Fruit fly (Drosophila melanogaster) Kc167 (cell line): ENCODE results near the gene CG14292.

Experiments used
- Myc ChIP-seq: fragments of >200 bp; optimal IDR thresholded peaks from 2 replicates; lab custom pipeline; 2017; ENCODE audit warnings: missing external identifiers
- Sin3A ChIP-seq: fragments of >200 bp; optimal IDR thresholded peaks from 2 replicates; lab custom pipeline; 2018; ENCODE audit warnings: missing external identifiers
- h ChIP-seq: fragments of >200 bp; optimal IDR thresholded peaks from 3 replicates; lab custom pipeline; 2018; ENCODE audit warnings: missing external identifiers
- insv ChIP-seq: fragments of >200 bp; optimal IDR thresholded peaks from 3 replicates; lab custom pipeline; 2018; ENCODE audit warnings: missing external identifiers
- psq ChIP-seq: fragments of >200 bp; optimal IDR thresholded peaks from 2 replicates; lab custom pipeline; 2017; ENCODE audit warnings: missing external identifiers
- ttk ChIP-seq: sonication (Bioruptor generic); optimal IDR thresholded peaks from 2 replicates; lab custom pipeline; 2017; ENCODE audit warnings: missing external identifiers

Gene CG14292

DNA sequence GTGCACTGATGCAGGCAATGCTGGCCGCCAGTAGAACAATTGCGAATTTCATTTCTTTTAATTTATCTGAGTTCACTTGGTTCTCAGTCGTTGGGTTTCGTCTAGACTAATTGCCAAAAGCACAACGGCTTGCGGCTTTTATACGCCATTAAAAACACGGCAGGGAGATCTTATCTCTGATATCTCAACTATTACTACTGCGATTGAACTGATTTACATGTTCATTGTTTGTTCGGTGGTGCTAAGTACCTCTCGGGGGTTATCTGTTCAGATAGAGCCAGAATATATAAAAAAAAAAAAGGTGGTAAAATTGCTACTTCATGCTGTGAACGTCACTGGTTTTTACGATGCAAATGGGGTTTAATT is at the start of gene CG14292:
Gene CG14292, minus strand, starts transcription at position 101 of the 366 bp plus-strand sequence.
- TF ChIP-seq Sin3A, result no peak
- TF ChIP-seq h (lab: Kevin White, UChicago), result no peak
- TF ChIP-seq ttk (lab: Kevin White, UChicago), result no peak
- TF ChIP-seq insv, result no peak
- no peak for TF ChIP-seq psq (lab: Kevin White, UChicago)
- TF ChIP-seq Myc (lab: Kevin White, UChicago), result no peak

DNA sequence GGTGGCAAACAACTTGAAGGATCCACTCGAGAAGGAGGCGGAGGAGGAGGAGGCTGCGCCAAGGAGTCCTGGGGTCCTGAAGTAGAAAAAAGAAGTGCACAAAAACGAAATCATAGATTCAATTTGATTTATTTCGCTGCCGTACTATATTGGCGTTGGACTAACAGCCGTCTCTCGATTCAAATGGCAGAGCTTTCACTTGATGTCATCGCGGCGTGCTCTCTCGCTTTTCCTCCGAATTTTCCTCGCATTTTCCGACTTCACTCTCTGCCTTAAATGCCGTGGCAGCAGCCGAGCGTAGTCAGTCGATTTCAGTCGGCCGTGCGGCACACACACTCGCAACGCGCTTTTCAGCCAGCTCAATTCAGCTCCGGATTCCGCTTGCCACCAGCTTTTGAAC is 44.4 kb upstream of the CG14292 start, which contains the start of gene CG43732:
Gene CG43732, plus strand, starts transcription at position 301 of the 400 bp plus-strand sequence.
- TF ChIP-seq Sin3A (no peak), Myc (lab: Kevin White, UChicago) (no peak), ttk (lab: Kevin White, UChicago) (no peak), psq (lab: Kevin White, UChicago) (no peak), insv (no peak), h (lab: Kevin White, UChicago) (no peak)

DNA sequence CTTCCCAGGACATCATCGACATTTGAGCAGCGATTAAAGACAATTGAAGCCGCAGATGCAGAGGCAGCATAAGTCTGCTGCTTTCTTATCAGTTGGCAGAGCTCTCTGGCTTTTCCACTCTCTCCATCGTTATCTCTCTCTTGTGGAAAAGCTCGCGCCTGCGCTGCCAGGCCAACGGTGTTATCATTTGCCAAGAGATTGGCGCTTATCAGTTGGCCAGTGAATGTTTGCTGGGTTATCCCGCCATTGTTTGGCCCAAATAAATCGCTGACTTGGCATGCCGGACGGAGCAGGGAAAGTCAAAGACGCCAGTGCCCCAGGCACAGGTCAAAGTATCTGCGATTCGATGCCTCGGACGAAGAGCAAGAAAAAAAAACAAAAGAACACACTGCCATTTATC is 43.7 kb upstream of the CG14292 start:
- no peak for TF ChIP-seq h (lab: Kevin White, UChicago)

DNA sequence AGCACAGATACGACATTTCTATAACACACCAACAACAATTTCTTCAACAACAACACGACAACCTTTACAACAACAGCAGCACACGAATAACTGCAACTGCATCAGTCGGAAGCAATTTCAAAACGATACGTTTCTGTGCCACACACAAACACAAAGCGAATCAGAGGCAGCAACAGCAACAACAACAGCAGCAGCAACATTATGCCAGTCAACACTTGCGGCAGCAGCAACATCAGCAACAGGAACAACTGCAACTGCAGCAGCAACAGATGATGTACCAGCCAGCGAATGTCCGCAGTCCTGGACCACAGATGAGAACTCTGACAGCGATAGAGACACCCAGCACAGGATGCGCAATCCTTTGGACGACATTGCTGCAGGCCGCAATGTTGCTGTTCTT is 41.9 kb upstream of the CG14292 start:
- TF ChIP-seq ttk (lab: Kevin White, UChicago), result no peak
- TF ChIP-seq h (lab: Kevin White, UChicago), result no peak
- TF ChIP-seq Sin3A, result no peak
- TF ChIP-seq psq (lab: Kevin White, UChicago), result no peak
- TF ChIP-seq insv, result no peak
- no peak for TF ChIP-seq Myc (lab: Kevin White, UChicago)

DNA sequence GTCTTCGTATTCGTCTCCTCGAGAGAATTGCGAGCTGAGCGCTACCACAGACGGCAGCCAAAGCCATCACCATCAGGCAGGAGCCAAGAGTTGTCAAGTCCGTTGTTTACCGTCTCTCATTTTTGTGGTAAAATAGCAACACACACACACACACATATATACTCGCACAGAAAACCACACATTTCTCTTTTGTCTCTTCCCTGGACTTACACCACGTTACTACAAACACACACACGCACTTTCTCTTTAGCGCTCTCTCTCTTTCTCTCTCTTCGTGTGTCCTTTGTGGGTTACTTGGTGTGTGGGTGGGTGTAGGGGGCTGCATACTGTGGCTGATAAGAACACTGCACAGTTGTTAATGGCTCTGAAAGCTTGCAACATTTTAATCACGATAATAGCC is 26.3 kb upstream of the CG14292 start:
- TF ChIP-seq Myc (lab: Kevin White, UChicago), result no peak
- TF ChIP-seq Sin3A, result no peak
- TF ChIP-seq insv, result no peak
- no peak for TF ChIP-seq ttk (lab: Kevin White, UChicago)
- TF ChIP-seq h (lab: Kevin White, UChicago), result no peak
- no peak for TF ChIP-seq psq (lab: Kevin White, UChicago)

DNA sequence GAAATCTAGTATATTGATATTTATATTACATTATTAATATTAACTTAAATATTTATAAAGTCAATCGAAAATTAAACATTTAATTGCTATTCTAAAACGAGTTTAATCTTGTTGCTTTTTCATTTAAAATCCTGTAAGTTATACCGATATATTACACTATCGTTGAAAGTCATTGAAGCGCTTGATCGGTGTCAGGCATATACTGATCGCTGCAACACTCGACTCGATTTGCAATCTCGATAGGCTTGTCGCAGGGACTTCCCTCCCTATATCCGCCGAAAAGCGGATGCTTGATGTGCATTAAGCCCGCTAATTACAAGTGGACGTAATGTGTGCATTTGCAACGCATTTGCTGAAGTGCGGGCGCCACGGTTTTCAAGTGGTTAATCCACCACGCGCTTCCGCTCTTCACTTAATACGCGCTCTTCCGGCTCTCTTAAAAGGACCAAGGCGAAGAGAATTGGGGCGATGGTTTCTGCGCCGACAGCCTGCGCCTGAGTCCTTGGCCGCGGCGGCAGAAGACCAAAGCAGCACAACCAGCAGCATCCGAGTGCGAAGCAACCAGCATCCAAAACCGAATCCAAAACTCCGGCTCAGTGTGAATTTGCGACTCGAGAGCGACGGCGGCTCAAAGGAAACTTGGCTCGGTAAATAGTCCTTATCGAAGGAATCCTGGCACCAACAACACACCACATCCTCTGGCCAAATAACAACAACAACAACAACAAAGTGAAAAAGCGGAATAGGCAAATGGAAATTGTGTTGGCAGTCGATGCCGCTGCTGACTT is 23.7 kb upstream of the CG14292 start, which contains the start of gene CG42613:
Gene CG42613, plus strand, starts transcription at position 279 of the 788 bp plus-strand sequence.
- no peak for TF ChIP-seq insv
- TF ChIP-seq psq (lab: Kevin White, UChicago), result no peak
- TF ChIP-seq Myc (lab: Kevin White, UChicago), result no peak
- TF ChIP-seq Sin3A, result no peak
- TF ChIP-seq h (lab: Kevin White, UChicago), result no peak
- TF ChIP-seq ttk (lab: Kevin White, UChicago), result no peak

DNA sequence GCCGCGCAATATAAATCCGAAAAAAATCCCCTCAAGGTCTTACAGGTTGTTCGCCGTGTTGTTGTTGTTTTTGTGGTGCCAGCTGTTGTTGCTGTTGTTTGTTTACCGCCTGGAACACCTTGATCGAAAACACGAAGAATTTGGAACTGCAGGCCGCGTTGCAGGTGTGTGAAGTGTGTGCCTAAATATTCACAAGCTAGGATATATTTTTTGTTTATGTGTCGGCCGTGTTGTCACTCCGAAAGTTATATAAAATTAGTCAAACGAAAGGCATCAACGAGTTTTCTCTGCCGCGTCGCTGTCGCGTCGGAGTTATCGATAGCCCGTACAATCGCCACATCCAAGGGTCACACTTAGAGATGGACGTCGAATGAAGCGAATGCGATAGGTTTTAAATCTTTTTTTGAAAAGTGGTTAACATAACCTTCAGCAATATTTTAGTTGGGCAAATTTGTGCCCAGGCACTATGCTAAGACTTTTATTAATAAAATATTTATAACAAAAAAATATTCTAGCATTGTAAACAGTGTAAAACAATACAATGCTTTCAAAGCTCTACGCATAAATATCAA is 23.0 kb upstream of the CG14292 start, which contains the start of gene Mpc1:
Gene Mpc1, minus strand, starts transcription at position 314 of the 572 bp plus-strand sequence.
- TF ChIP-seq h (lab: Kevin White, UChicago) (no peak), Sin3A (no peak), insv (no peak), ttk (lab: Kevin White, UChicago) (no peak), psq (lab: Kevin White, UChicago) (no peak)

DNA sequence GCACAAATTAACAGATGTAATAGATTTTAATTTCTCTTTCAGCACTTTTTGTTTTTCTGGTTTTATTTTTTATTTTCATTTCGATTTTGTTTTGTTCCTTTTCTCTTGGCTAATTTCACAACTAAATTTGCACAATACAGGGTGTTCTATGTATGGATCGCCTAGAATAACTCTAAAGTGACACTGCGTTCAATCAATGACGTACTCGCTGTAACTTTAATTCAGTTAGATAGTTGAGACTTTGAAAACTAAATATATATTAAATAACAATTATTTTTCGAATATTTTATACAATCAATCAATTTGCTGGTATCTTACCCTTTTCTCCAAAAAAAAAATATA is 19.2 kb upstream of the CG14292 start:
- no peak for TF ChIP-seq Myc (lab: Kevin White, UChicago)
- TF ChIP-seq h (lab: Kevin White, UChicago), result no peak
- no peak for TF ChIP-seq ttk (lab: Kevin White, UChicago)
- TF ChIP-seq insv, result no peak
- TF ChIP-seq Sin3A, result no peak

DNA sequence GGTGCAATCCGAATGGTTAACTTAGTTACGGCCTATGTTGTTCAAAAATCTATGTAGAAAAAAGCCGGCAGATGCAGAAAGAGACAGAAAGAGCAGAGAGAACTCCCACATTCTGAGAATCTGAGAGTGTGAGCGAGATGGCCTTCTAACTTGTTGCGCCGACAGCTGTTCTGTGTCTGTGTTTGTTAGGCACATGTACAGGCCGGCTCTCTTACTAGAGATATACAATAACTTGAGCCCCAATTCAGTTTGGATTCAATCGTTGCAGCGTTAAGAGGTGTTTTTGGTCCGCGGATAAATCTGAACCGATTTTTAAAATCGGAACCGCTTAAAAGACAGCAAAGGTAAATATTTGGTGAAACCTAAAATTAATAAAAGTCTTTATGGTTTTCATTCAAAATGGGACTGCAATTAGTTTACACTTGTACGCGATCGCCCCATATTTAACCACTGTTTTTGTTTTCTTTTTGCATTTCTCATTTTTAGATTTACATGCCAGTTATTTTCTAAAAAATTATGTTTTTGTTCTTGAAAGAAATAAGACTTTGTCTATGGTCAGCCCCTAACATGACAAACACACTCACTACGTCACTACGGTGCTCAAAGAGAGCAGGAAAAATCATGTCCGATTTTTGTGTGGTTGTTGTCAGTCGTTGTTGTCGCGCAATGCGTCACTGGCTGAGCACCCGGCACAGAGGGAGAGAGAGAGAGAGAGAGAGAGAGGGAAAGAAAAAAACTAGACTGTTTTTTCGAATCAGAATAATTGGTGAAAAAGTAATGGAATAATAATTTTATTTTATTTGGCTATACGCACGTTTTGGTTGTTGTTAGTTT is 18.6 kb upstream of the CG14292 start:
- TF ChIP-seq h (lab: Kevin White, UChicago) (no peak), ttk (lab: Kevin White, UChicago) (no peak), insv (no peak), Sin3A (no peak), psq (lab: Kevin White, UChicago) (no peak), Myc (lab: Kevin White, UChicago) (no peak)

DNA sequence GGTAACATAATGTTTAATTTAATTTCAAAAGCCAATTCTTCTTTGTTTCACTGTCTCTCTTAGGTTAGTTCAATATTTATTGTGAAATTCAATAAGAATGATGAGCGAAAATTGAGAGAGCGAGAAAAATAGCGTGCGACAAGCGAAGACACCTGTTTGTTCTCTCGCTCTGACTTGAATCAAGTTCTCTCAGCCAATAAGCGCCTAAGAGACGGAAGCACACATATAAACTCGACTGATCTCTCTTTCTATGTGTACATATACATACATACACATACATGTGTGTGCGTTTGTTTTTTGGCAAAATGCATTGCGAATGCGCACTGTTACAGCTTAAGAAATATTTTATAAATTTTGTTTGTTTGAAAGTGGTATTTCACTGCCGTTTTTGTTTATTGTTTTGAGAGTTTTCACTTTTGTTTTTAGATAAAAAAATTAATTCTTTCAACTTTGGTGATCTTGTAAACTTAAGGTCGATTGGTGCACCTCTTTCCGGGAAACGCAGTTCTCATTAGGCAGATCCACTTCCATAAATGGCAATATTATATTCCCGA is 17.8 kb upstream of the CG14292 start:
- TF ChIP-seq ttk (lab: Kevin White, UChicago), result no peak
- no peak for TF ChIP-seq Sin3A
- TF ChIP-seq insv, result no peak
- no peak for TF ChIP-seq Myc (lab: Kevin White, UChicago)
- no peak for TF ChIP-seq psq (lab: Kevin White, UChicago)
- no peak for TF ChIP-seq h (lab: Kevin White, UChicago)

DNA sequence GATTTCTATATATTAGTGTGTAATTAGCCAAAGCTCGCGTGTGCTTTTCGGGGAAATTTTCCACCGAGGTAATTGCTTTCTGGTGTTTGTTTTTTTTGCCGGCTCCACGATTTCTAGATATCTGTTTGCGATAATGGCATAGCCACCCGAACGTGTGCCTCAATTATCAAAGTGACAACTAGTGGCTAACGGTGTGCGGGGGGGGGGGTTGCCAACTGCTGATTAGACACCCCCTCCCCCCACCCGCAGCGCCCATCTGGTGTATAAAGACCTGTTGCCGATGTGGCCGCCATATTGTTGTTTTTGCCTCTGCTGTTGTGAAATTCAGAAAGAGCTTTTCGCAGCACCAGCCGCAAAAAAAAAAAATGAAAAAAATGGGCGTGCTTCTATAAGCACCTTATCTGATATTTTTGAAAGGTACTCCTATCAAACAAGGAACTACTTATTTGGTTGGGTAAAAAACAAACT is 13.5 kb upstream of the CG14292 start:
- TF ChIP-seq Myc (lab: Kevin White, UChicago) (no peak), ttk (lab: Kevin White, UChicago) (no peak), insv (no peak), Sin3A (no peak), h (lab: Kevin White, UChicago) (no peak), psq (lab: Kevin White, UChicago) (no peak)
